Worm (Caenorhabditis elegans): ENCODE data around the gene Y54F10AM.11.

The Y54F10AM.11 gene

ce11 chrIII:2571447-2571846 is 7.7 kb upstream of the Y54F10AM.11 start, which contains the start of gene Y54F10AR.2:
Y54F10AR.2 (minus strand) TSS chrIII:2571547.
- TF ChIP-seq zag-1 (tag; optimal IDR thresholded peaks at IDR 0.05) (no peak), nhr-11 (tag; optimal IDR thresholded peaks at IDR 0.05) (no peak), nhr-28 (tag; optimal IDR thresholded peaks at IDR 0.05) (no peak), lin-39 (tag; optimal IDR thresholded peaks at IDR 0.05) (no peak), hmg-11 (tag; optimal IDR thresholded peaks at IDR 0.05) (no peak), unc-39 (tag; optimal IDR thresholded peaks at IDR 0.05) (no peak), ZK546.5 (tag; optimal IDR thresholded peaks at IDR 0.05) (no peak), pqm-1 (tag; optimal IDR thresholded peaks at IDR 0.05) (no peak), elt-3 (tag; optimal IDR thresholded peaks at IDR 0.05) (no peak), lin-15B (tag; optimal IDR thresholded peaks at IDR 0.05) (no peak), ceh-16 (tag; optimal IDR thresholded peaks at IDR 0.05) (no peak)

- no peak for TF ChIP-seq zag-1 (tag; optimal IDR thresholded peaks at IDR 0.05)
- no peak for TF ChIP-seq daf-12 (tag; optimal IDR thresholded peaks at IDR 0.05)
- no peak for TF ChIP-seq ceh-16 (tag; optimal IDR thresholded peaks at IDR 0.05)
- TF ChIP-seq ama-1 (optimal IDR thresholded peaks at IDR 0.05) = no peak
- TF ChIP-seq egl-5 (tag; optimal IDR thresholded peaks at IDR 0.05) = no peak
- no peak for TF ChIP-seq lsy-12 (tag; optimal IDR thresholded peaks at IDR 0.05)
- TF ChIP-seq ceh-82 (tag; optimal IDR thresholded peaks at IDR 0.05) = no peak
- TF ChIP-seq nhr-12 (tag; optimal IDR thresholded peaks at IDR 0.05) = no peak
Measured at ce11 chrIII:2563033-2563656, 638 bp downstream of the Y54F10AM.11 start.

ce11 chrIII:2561410-2561809 is 2.4 kb downstream of the Y54F10AM.11 start, which contains the start of gene nhr-239:
nhr-239 (plus strand) TSS chrIII:2561710.
- TF ChIP-seq fkh-2 (tag; optimal IDR thresholded peaks at IDR 0.05) (no peak), nhr-77 (tag; optimal IDR thresholded peaks at IDR 0.05) (no peak), lin-15B (tag; optimal IDR thresholded peaks at IDR 0.05) (no peak), sea-2 (GFP tag; optimal IDR thresholded peaks at IDR 0.05) (no peak), pha-4 (tag; optimal IDR thresholded peaks at IDR 0.05) (no peak), mml-1 (tag; optimal IDR thresholded peaks at IDR 0.05) (no peak), elt-2 (tag; optimal IDR thresholded peaks at IDR 0.05) (no peak), ZK546.5 (tag; optimal IDR thresholded peaks at IDR 0.05) (no peak), egl-5 (tag; optimal IDR thresholded peaks at IDR 0.05) (no peak)

- TF ChIP-seq mml-1 (tag; optimal IDR thresholded peaks at IDR 0.05) = no peak
- TF ChIP-seq jun-1 (tag; optimal IDR thresholded peaks at IDR 0.05) = no peak
- TF ChIP-seq nfya-1 (tag; optimal IDR thresholded peaks at IDR 0.05; ENCODE audit: insufficient read depth) = no peak
- no peak for TF ChIP-seq nhr-76 (tag; optimal IDR thresholded peaks at IDR 0.05)
- no peak for TF ChIP-seq unc-39 (tag; optimal IDR thresholded peaks at IDR 0.05)
- TF ChIP-seq nhr-11 (tag; optimal IDR thresholded peaks at IDR 0.05) = no peak
- no peak for TF ChIP-seq hmg-11 (tag; optimal IDR thresholded peaks at IDR 0.05)
- TF ChIP-seq ceh-82 (tag; optimal IDR thresholded peaks at IDR 0.05) = no peak
- TF ChIP-seq nhr-25 (tag; optimal IDR thresholded peaks at IDR 0.05) = no peak
- TF ChIP-seq ZK546.5 (tag; optimal IDR thresholded peaks at IDR 0.05) = no peak
- no peak for TF ChIP-seq R02D3.7 (tag; optimal IDR thresholded peaks at IDR 0.05)
- no peak for TF ChIP-seq nhr-43 (tag; optimal IDR thresholded peaks at IDR 0.05; ENCODE audit: poor library complexity, severe bottlenecking)
- TF ChIP-seq daf-12 (tag; optimal IDR thresholded peaks at IDR 0.05) = no peak
- TF ChIP-seq sea-2 (GFP tag; optimal IDR thresholded peaks at IDR 0.05) = no peak
- no peak for TF ChIP-seq egl-5 (tag; optimal IDR thresholded peaks at IDR 0.05)
- no peak for TF ChIP-seq nhr-77 (tag; optimal IDR thresholded peaks at IDR 0.05)
- TF ChIP-seq ama-1 (optimal IDR thresholded peaks at IDR 0.05) = no peak
- no peak for TF ChIP-seq nhr-67 (tag; optimal IDR thresholded peaks at IDR 0.05)
Measured at ce11 chrIII:2560763-2561162, 3.0 kb downstream of the Y54F10AM.11 start.

ce11 chrIII:2553579-2553978 is 10.2 kb downstream of the Y54F10AM.11 start:
- TF ChIP-seq lin-39 (tag; optimal IDR thresholded peaks at IDR 0.05) = peak; percentile 69
- TF ChIP-seq nhr-12 (tag; optimal IDR thresholded peaks at IDR 0.05) = no peak

- peak; percentile 20 for TF ChIP-seq lin-15B (tag; optimal IDR thresholded peaks at IDR 0.05)
- TF ChIP-seq skn-1 (tag; optimal IDR thresholded peaks at IDR 0.05) = no peak
- TF ChIP-seq nfya-1 (tag; optimal IDR thresholded peaks at IDR 0.05; ENCODE audit: insufficient read depth) = peak; percentile 35
Measured at ce11 chrIII:2552382-2552781, 11.4 kb downstream of the Y54F10AM.11 start.
